Fruit fly (Drosophila melanogaster): ENCODE measurements around the gene CG46394.

CG46394 gene

dm6 chr3L:11554796-11555195 is 45.4 kb upstream of the CG46394 start:
- no peak for TF ChIP-seq CG32264 (GFP tag; optimal IDR thresholded peaks at IDR 0.05)
- no peak for TF ChIP-seq Dif (GFP tag; optimal IDR thresholded peaks at IDR 0.05; ENCODE audit: partially characterized antibody)
- no peak for TF ChIP-seq ey (GFP tag; optimal IDR thresholded peaks at IDR 0.05)
- no peak for TF ChIP-seq HLH106 (tag; optimal IDR thresholded peaks at IDR 0.05)
- no peak for TF ChIP-seq Myc (optimal IDR thresholded peaks at IDR 0.05)
- no peak for TF ChIP-seq OdsH (GFP tag; optimal IDR thresholded peaks at IDR 0.05)
- TF ChIP-seq sage (GFP tag; optimal IDR thresholded peaks at IDR 0.05) = no peak
- TF ChIP-seq br (GFP tag; optimal IDR thresholded peaks at IDR 0.05) = no peak
- no peak for TF ChIP-seq jim (GFP tag; optimal IDR thresholded peaks at IDR 0.05)
- TF ChIP-seq foxo (GFP tag; optimal IDR thresholded peaks at IDR 0.05) = no peak
- TF ChIP-seq Vsx2 (GFP tag; optimal IDR thresholded peaks at IDR 0.05; ENCODE audit: partially characterized antibody) = no peak
- no peak for TF ChIP-seq Hr78 (GFP tag; optimal IDR thresholded peaks at IDR 0.05)
- no peak for TF ChIP-seq Mio (GFP tag; optimal IDR thresholded peaks at IDR 0.05)
- no peak for TF ChIP-seq GATAd (GFP tag; optimal IDR thresholded peaks at IDR 0.05)
- TF ChIP-seq rgr (GFP tag; optimal IDR thresholded peaks at IDR 0.05) = no peak
- no peak for TF ChIP-seq Jra (GFP tag; optimal IDR thresholded peaks at IDR 0.05)
- no peak for TF ChIP-seq lola (GFP tag; optimal IDR thresholded peaks at IDR 0.05)
- no peak for TF ChIP-seq N (GFP tag; optimal IDR thresholded peaks at IDR 0.05)

dm6 chr3L:11555662-11556460 is 44.3 kb upstream of the CG46394 start:
- TF ChIP-seq Vsx2 (GFP tag; optimal IDR thresholded peaks at IDR 0.05; ENCODE audit: partially characterized antibody) = no peak
- TF ChIP-seq Dfd (GFP tag; optimal IDR thresholded peaks at IDR 0.05) = peak; percentile 89
- TF ChIP-seq sv (GFP tag; optimal IDR thresholded peaks at IDR 0.05) = peak; percentile 57

DNA sequence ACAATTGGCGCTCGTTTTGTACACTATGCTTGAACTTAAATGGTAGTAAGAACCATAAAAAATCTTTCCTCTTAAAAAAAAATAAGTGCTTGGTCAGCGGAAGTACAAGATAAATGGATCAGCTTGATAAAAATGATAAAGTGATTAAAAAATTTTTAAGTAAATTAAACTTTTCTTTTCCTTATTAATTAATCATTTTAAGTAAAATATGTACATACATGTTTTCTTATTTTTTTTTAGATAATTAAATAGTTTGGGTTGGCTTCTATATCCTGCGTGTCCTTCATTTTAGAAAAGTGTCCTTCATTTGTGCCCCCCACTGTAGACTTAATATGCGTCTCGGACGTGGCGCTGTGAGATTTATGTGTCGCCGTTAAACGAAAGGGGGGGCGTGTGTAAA is 43.5 kb upstream of the CG46394 start:
- peak; percentile 17 for TF ChIP-seq sv (GFP tag; optimal IDR thresholded peaks at IDR 0.05)
- no peak for TF ChIP-seq usp (GFP tag; optimal IDR thresholded peaks at IDR 0.05)
- no peak for TF ChIP-seq ey (GFP tag; optimal IDR thresholded peaks at IDR 0.05)
- peak; percentile 15 for TF ChIP-seq fru (GFP tag; optimal IDR thresholded peaks at IDR 0.05)
- no peak for TF ChIP-seq CrebA (GFP tag; optimal IDR thresholded peaks at IDR 0.05; ENCODE audit: borderline replicate concordance)

- TF ChIP-seq N (GFP tag; optimal IDR thresholded peaks at IDR 0.05) (no peak), jim (GFP tag; optimal IDR thresholded peaks at IDR 0.05) (no peak), foxo (GFP tag; optimal IDR thresholded peaks at IDR 0.05) (no peak), Vsx2 (GFP tag; optimal IDR thresholded peaks at IDR 0.05; ENCODE audit: partially characterized antibody) (no peak), dl (GFP tag; optimal IDR thresholded peaks at IDR 0.05; ENCODE audit: insufficient read depth in 1 of 2, partially characterized antibody in 2 of 2) (no peak)
Observed at dm6 chr3L:11557209-11557608, 43.0 kb upstream of the CG46394 start.

- TF ChIP-seq lola (GFP tag; optimal IDR thresholded peaks at IDR 0.05) (no peak), Rel (GFP tag; optimal IDR thresholded peaks at IDR 0.05) (no peak), Rel (tag; optimal IDR thresholded peaks at IDR 0.05) (peak; percentile 53), N (GFP tag; optimal IDR thresholded peaks at IDR 0.05) (no peak), dsf (GFP tag; optimal IDR thresholded peaks at IDR 0.05; ENCODE audit: borderline replicate concordance) (no peak), GATAd (GFP tag; optimal IDR thresholded peaks at IDR 0.05) (no peak), psq (GFP tag; optimal IDR thresholded peaks at IDR 0.05) (peak; percentile 89)
Observed at dm6 chr3L:11560885-11561284, 39.3 kb upstream of the CG46394 start.

DNA sequence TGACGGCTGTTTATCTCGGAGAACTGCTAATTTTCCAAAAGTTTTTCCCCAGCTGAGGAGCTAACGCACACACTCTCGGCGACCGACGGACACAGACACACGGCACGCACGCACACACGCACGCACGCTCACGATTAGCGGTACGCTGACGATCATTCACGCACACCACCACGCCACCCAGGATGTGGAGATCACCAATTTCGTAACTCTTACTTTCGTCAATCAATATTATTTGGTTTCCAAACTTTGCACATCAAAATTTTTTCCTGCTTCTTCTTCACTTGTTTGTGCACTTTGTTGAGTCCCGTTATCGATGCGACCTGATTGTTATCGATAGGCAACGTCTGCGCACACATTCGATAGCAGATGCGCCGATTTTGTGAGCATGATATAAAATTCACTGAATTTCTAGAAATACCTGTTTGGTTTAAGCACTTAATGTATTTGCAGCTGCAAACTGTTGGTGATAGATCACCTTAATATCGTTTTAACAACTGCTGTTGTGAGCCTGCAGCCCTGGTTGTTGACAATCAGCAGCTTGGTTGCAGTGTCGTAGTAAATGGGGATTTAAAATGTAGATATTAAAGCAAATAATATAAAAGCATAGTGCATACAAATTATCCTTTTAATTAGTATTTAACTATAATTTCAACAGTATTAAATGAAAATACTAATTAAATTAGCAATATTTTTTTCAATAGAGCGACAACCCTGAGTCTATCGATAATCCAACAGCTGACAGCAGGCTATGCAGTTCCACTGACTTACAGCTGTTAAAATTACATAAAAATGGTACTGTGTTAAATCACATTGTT is 38.0 kb upstream of the CG46394 start, which contains the start of the genes CG7394 and Mob2:
Gene CG7394, plus strand, starts transcription at position 51 of the 815 bp plus-strand sequence.
Gene Mob2, minus strand, starts transcription at position 288 of the 815 bp plus-strand sequence.
- TF ChIP-seq lola (GFP tag; optimal IDR thresholded peaks at IDR 0.05) = no peak
- TF ChIP-seq rgr (GFP tag; optimal IDR thresholded peaks at IDR 0.05) = peak; percentile 96
- TF ChIP-seq Mio (GFP tag; optimal IDR thresholded peaks at IDR 0.05) = no peak
- peak; percentile 88 for TF ChIP-seq Hnf4 (GFP tag; optimal IDR thresholded peaks at IDR 0.05)
- TF ChIP-seq Dfd (GFP tag; optimal IDR thresholded peaks at IDR 0.05) = no peak
- peak; percentile 43 for TF ChIP-seq Hr83 (GFP tag; optimal IDR thresholded peaks at IDR 0.05; ENCODE audit: poor library complexity, severe bottlenecking)
- TF ChIP-seq sage (GFP tag; optimal IDR thresholded peaks at IDR 0.05) = peak; percentile 81
- TF ChIP-seq CG32264 (GFP tag; optimal IDR thresholded peaks at IDR 0.05) = peak; percentile 73
- TF ChIP-seq Sp1 (GFP tag; optimal IDR thresholded peaks at IDR 0.05) = peak; percentile 88
- TF ChIP-seq CrebA (GFP tag; optimal IDR thresholded peaks at IDR 0.05; ENCODE audit: borderline replicate concordance) = peak; percentile 22
- TF ChIP-seq Abd-B (GFP tag; optimal IDR thresholded peaks at IDR 0.05) = no peak
- TF ChIP-seq pan (optimal IDR thresholded peaks at IDR 0.05) = peak; percentile 65
- no peak for TF ChIP-seq usp (GFP tag; optimal IDR thresholded peaks at IDR 0.05)
- peak; percentile 84 for TF ChIP-seq br (GFP tag; optimal IDR thresholded peaks at IDR 0.05)
- TF ChIP-seq CG9705 (GFP tag; optimal IDR thresholded peaks at IDR 0.05) = peak; percentile 86
- TF ChIP-seq h (GFP tag; optimal IDR thresholded peaks at IDR 0.05) = peak; percentile 94
- TF ChIP-seq Myc (optimal IDR thresholded peaks at IDR 0.05) = no peak
- TF ChIP-seq GATAd (GFP tag; optimal IDR thresholded peaks at IDR 0.05) = peak; percentile 82
- peak; percentile 80 for TF ChIP-seq Jra (GFP tag; optimal IDR thresholded peaks at IDR 0.05)
- TF ChIP-seq tai (GFP tag; optimal IDR thresholded peaks at IDR 0.05) = peak; percentile 95
- peak; percentile 47 for TF ChIP-seq Rel (GFP tag; optimal IDR thresholded peaks at IDR 0.05)
- peak; percentile 88 for TF ChIP-seq Rel (tag; optimal IDR thresholded peaks at IDR 0.05)

All from whole organism, wandering third instar larva.